Fruit fly (Drosophila melanogaster) whole organism, embryonic: ENCODE results near the gene Dup99B.

Source experiments
- Bdp1 ChIP-seq: fragments of 200-800 bp; sonication (Bioruptor generic); optimal IDR thresholded peaks from 3 replicates; lab custom pipeline; 2016; ENCODE audit warnings: missing biosample characterization, missing genetic modification characterization
- BtbVII ChIP-seq: fragments of 200-800 bp; sonication (Bioruptor generic); optimal IDR thresholded peaks from 3 replicates; lab custom pipeline; 2017; ENCODE audit warnings: missing biosample characterization, mild to moderate bottlenecking, missing genetic modification characterization
- CG10979 ChIP-seq: fragments of 200-800 bp; sonication (Bioruptor generic); optimal IDR thresholded peaks from 2 replicates; lab custom pipeline; 2018; ENCODE audit warnings: missing biosample characterization, mild to moderate bottlenecking, missing genetic modification characterization, moderate library complexity
- CG11247 ChIP-seq: fragments of 200-800 bp; sonication (Bioruptor generic); IDR thresholded peaks from 2 replicates; pipeline ENCODE4 v1.3.6; 2022; ENCODE audit warnings: missing biosample characterization, missing genetic modification characterization
- CG11398 ChIP-seq: fragments of 200-800 bp; sonication (Bioruptor generic); optimal IDR thresholded peaks from 2 replicates; lab custom pipeline; 2016; ENCODE audit warnings: missing biosample characterization, missing genetic modification characterization
- CG11504 ChIP-seq: fragments of 200-800 bp; sonication (Bioruptor generic); optimal IDR thresholded peaks from 3 replicates; lab custom pipeline; 2019; ENCODE audit warnings: missing biosample characterization, mild to moderate bottlenecking, missing genetic modification characterization, moderate library complexity
- CG12942 ChIP-seq: fragments of 200-800 bp; sonication (Bioruptor generic); optimal IDR thresholded peaks from 3 replicates; lab custom pipeline; 2016; ENCODE audit warnings: missing biosample characterization, missing genetic modification characterization
- CG15514 ChIP-seq: fragments of 200-800 bp; sonication (Bioruptor generic); optimal IDR thresholded peaks from 3 replicates; lab custom pipeline; 2017; ENCODE audit warnings: missing biosample characterization, missing genetic modification characterization, mild to moderate bottlenecking, moderate library complexity, missing genetic modification reagents
- CG17612 ChIP-seq: fragments of 200-800 bp; sonication (Bioruptor generic); IDR thresholded peaks from 2 replicates; pipeline ENCODE4 v1.3.6; 2022; ENCODE audit warnings: missing biosample characterization, missing genetic modification characterization
- CG1832 ChIP-seq: fragments of 200-800 bp; sonication (Bioruptor generic); optimal IDR thresholded peaks from 2 replicates; lab custom pipeline; 2017; ENCODE audit warnings: missing biosample characterization, mild to moderate bottlenecking, missing genetic modification characterization, inconsistent platforms
- CG18599 ChIP-seq: fragments of 200-800 bp; sonication (Bioruptor generic); optimal IDR thresholded peaks from 3 replicates; lab custom pipeline; 2017; ENCODE audit warnings: missing biosample characterization, missing genetic modification characterization, mild to moderate bottlenecking, moderate library complexity, missing genetic modification reagents
- CG2116 ChIP-seq: fragments of 200-800 bp; sonication (Bioruptor generic); optimal IDR thresholded peaks from 3 replicates; lab custom pipeline; 2018; ENCODE audit warnings: missing biosample characterization, mild to moderate bottlenecking, missing genetic modification characterization
- CG31388 ChIP-seq: fragments of 200-800 bp; sonication (Bioruptor generic); optimal IDR thresholded peaks from 2 replicates; lab custom pipeline; 2016; ENCODE audit warnings: missing biosample characterization, missing genetic modification characterization
- CG3163 ChIP-seq: fragments of 200-800 bp; sonication (Bioruptor generic); optimal IDR thresholded peaks from 3 replicates; lab custom pipeline; 2016; ENCODE audit warnings: missing biosample characterization, missing genetic modification characterization
- CG3281 ChIP-seq: fragments of 200-800 bp; sonication (Bioruptor generic); optimal IDR thresholded peaks from 3 replicates; lab custom pipeline; 2017; ENCODE audit warnings: missing biosample characterization, mild to moderate bottlenecking, missing genetic modification characterization
- CG3847 ChIP-seq: fragments of 200-800 bp; sonication (Bioruptor generic); IDR thresholded peaks from 2 replicates; pipeline ENCODE4 v1.3.6; 2022; ENCODE audit warnings: missing biosample characterization, missing genetic modification characterization
- CG4730 ChIP-seq: fragments of 200-800 bp; sonication (Bioruptor generic); IDR thresholded peaks from 2 replicates; pipeline ENCODE4 v1.3.6; 2022; ENCODE audit warnings: missing biosample characterization, missing genetic modification characterization
- CG6272 ChIP-seq: fragments of 200-800 bp; sonication (Bioruptor generic); IDR thresholded peaks from 2 replicates; pipeline ENCODE4 v1.3.6; 2022; ENCODE audit warnings: missing biosample characterization, missing genetic modification characterization
- CG6654 ChIP-seq: fragments of 200-800 bp; sonication (Bioruptor generic); optimal IDR thresholded peaks from 2 replicates; lab custom pipeline; 2017; ENCODE audit warnings: missing biosample characterization, mild to moderate bottlenecking, missing genetic modification characterization
- CG6854 ChIP-seq: fragments of 200-800 bp; sonication (Bioruptor generic); optimal IDR thresholded peaks from 3 replicates; lab custom pipeline; 2017; ENCODE audit warnings: missing biosample characterization, mild to moderate bottlenecking, missing genetic modification characterization
- CG7271 ChIP-seq: fragments of 200-800 bp; sonication (Bioruptor generic); optimal IDR thresholded peaks from 2 replicates; lab custom pipeline; 2018; ENCODE audit warnings: missing biosample characterization, mild to moderate bottlenecking, missing genetic modification characterization, moderate library complexity
- CG9817 ChIP-seq: fragments of 200-800 bp; sonication (Bioruptor generic); optimal IDR thresholded peaks from 2 replicates; lab custom pipeline; 2018; ENCODE audit warnings: missing biosample characterization, mild to moderate bottlenecking, missing genetic modification characterization, moderate library complexity
- CG9876 ChIP-seq: fragments of 200-800 bp; sonication (Bioruptor generic); optimal IDR thresholded peaks from 2 replicates; lab custom pipeline; 2016; ENCODE audit warnings: missing biosample characterization, missing genetic modification characterization
- CkIIα-i1 ChIP-seq: fragments of 200-800 bp; sonication (Bioruptor generic); IDR thresholded peaks from 2 replicates; pipeline ENCODE4 v1.3.6; 2022; ENCODE audit warnings: missing biosample characterization, missing genetic modification characterization
- Dbx ChIP-seq: fragments of 200-800 bp; sonication (Bioruptor generic); IDR thresholded peaks from 3 replicates; pipeline ENCODE4 v1.3.6; 2022; ENCODE audit warnings: missing biosample characterization, missing genetic modification characterization
- Dek ChIP-seq: fragments of 200-800 bp; sonication (Bioruptor generic); optimal IDR thresholded peaks from 3 replicates; lab custom pipeline; 2019; ENCODE audit warnings: missing biosample characterization, mild to moderate bottlenecking, missing genetic modification characterization, moderate library complexity
- Dfd ChIP-seq, 2 experiments: fragments of >200 bp; optimal IDR thresholded peaks; 2 replicates each; lab custom pipeline; 2017; ENCODE audit warnings: missing biosample characterization in 2 of 2, missing genetic modification characterization in 2 of 2
- HLH3B ChIP-seq: fragments of 200-800 bp; sonication (Bioruptor generic); IDR thresholded peaks from 2 replicates; pipeline ENCODE4 v1.3.6; 2022; ENCODE audit warnings: missing biosample characterization, missing genetic modification characterization
- HmgD ChIP-seq: fragments of 200-800 bp; sonication (Bioruptor generic); optimal IDR thresholded peaks from 3 replicates; lab custom pipeline; 2016; ENCODE audit warnings: missing biosample characterization, missing genetic modification characterization
- Jarid2 ChIP-seq: fragments of 200-800 bp; sonication (Bioruptor generic); optimal IDR thresholded peaks from 3 replicates; lab custom pipeline; 2017; ENCODE audit warnings: mild to moderate bottlenecking, missing biosample characterization, missing genetic modification reagents, missing genetic modification characterization
- Lhr ChIP-seq: fragments of 200-800 bp; sonication (Bioruptor generic); optimal IDR thresholded peaks from 3 replicates; lab custom pipeline; 2017; ENCODE audit warnings: mild to moderate bottlenecking, missing biosample characterization, missing genetic modification reagents, missing genetic modification characterization
- MTF-1 ChIP-seq: fragments of 200-800 bp; sonication (Bioruptor generic); optimal IDR thresholded peaks from 2 replicates; lab custom pipeline; 2018; ENCODE audit warnings: missing biosample characterization, mild to moderate bottlenecking, missing genetic modification characterization, borderline replicate concordance
- Rfx ChIP-seq: fragments of 200-800 bp; sonication (Bioruptor generic); IDR thresholded peaks from 2 replicates; pipeline ENCODE4 v1.3.6; 2022; ENCODE audit warnings: missing biosample characterization, missing genetic modification characterization
- chinmo ChIP-seq: fragments of 200-800 bp; sonication (Bioruptor generic); IDR thresholded peaks from 4 replicates; pipeline ENCODE4 v1.3.6; 2022; ENCODE audit warnings: missing biosample characterization, missing genetic modification characterization; ENCODE audit not compliant: partially characterized antibody
- danr ChIP-seq: fragments of 200-800 bp; sonication (Bioruptor generic); IDR thresholded peaks from 2 replicates; pipeline ENCODE4 v1.3.6; 2022; ENCODE audit warnings: missing biosample characterization, missing genetic modification characterization
- dm ChIP-seq: fragments of 200-800 bp; sonication (Bioruptor generic); optimal IDR thresholded peaks from 3 replicates; lab custom pipeline; 2016; ENCODE audit warnings: missing biosample characterization, missing genetic modification characterization
- fd102C ChIP-seq: fragments of 200-800 bp; sonication (Bioruptor generic); optimal IDR thresholded peaks from 2 replicates; lab custom pipeline; 2018; ENCODE audit warnings: missing biosample characterization, mild to moderate bottlenecking, missing genetic modification characterization, moderate library complexity
- gem ChIP-seq: fragments of 200-800 bp; sonication (Bioruptor generic); optimal IDR thresholded peaks from 2 replicates; lab custom pipeline; 2019; ENCODE audit warnings: missing biosample characterization, mild to moderate bottlenecking, missing genetic modification characterization, moderate library complexity
- hbn ChIP-seq: fragments of 200-800 bp; sonication (Bioruptor generic); IDR thresholded peaks from 2 replicates; pipeline ENCODE4 v1.3.6; 2022; ENCODE audit warnings: missing biosample characterization, missing genetic modification characterization; ENCODE audit not compliant: partially characterized antibody
- jigr1 ChIP-seq: fragments of 200-800 bp; sonication (Bioruptor generic); IDR thresholded peaks from 3 replicates; pipeline ENCODE4 v1.3.6; 2022; ENCODE audit warnings: missing biosample characterization, missing genetic modification characterization
- ken ChIP-seq: fragments of 200-800 bp; sonication (Bioruptor generic); IDR thresholded peaks from 3 replicates; pipeline ENCODE4 v1.3.6; 2022; ENCODE audit warnings: missing biosample characterization, missing genetic modification characterization
- klu ChIP-seq: fragments of 200-800 bp; sonication (Bioruptor generic); IDR thresholded peaks from 2 replicates; pipeline ENCODE4 v1.3.6; 2022; ENCODE audit warnings: missing biosample characterization, missing genetic modification characterization
- luna ChIP-seq: fragments of 200-800 bp; sonication (Bioruptor generic); optimal IDR thresholded peaks from 2 replicates; lab custom pipeline; 2016; ENCODE audit warnings: missing biosample characterization, missing genetic modification characterization
- nmo ChIP-seq: fragments of 200-800 bp; sonication (Bioruptor generic); optimal IDR thresholded peaks from 2 replicates; lab custom pipeline; 2018; ENCODE audit warnings: missing biosample characterization, mild to moderate bottlenecking, missing genetic modification characterization, moderate library complexity
- pan ChIP-seq, 4 experiments: fragments of >200 bp in 3 of 4; fragments of 200-800 bp in 1 of 4; sonication (Bioruptor generic) in 1 of 4; optimal IDR thresholded peaks in 3 of 4; IDR thresholded peaks in 1 of 4; 2 replicates each; pipeline versions ENCODE4 v1.3.6 to Lab custom; 2017 to 2022; ENCODE audit warnings: missing biosample characterization in 2 of 4, missing genetic modification characterization in 2 of 4, mixed read lengths in 1 of 4
- pb ChIP-seq: fragments of 200-800 bp; sonication (Bioruptor generic); optimal IDR thresholded peaks from 3 replicates; lab custom pipeline; 2016; ENCODE audit warnings: missing biosample characterization, missing genetic modification characterization
- phol ChIP-seq: fragments of 200-800 bp; sonication (Bioruptor generic); optimal IDR thresholded peaks from 3 replicates; lab custom pipeline; 2018; ENCODE audit warnings: missing biosample characterization, mild to moderate bottlenecking, missing genetic modification characterization, moderate library complexity
- psq ChIP-seq: fragments of 200-800 bp; sonication (Bioruptor generic); optimal IDR thresholded peaks from 2 replicates; lab custom pipeline; 2017; ENCODE audit warnings: missing biosample characterization, missing genetic modification characterization
- vnd ChIP-seq: fragments of 200-800 bp; sonication (Bioruptor generic); IDR thresholded peaks from 3 replicates; pipeline ENCODE4 v1.3.6; 2022; ENCODE audit warnings: missing biosample characterization, missing genetic modification characterization; ENCODE audit not compliant: partially characterized antibody

Gene Dup99B

dm6 chr3R:29675333-29675732, 39.8 kb downstream of the Dup99B start, which contains the start of the genes Bub3 and Cap-D2 (continued):
- TF ChIP-seq CG1832 (GFP tag; lab: Kevin White, UChicago) = no peak
- TF ChIP-seq CG4730 (GFP tag; lab: Robert Waterston, UW) = peak; percentile 8; the same call in 1 of the 2 replicates
- TF ChIP-seq vnd (GFP tag; lab: Robert Waterston, UW) = peak; percentile 82
- peak; percentile 57 for TF ChIP-seq CG12942 (GFP tag; lab: Kevin White, UChicago)
- TF ChIP-seq CG17612 = no peak
- TF ChIP-seq Jarid2 = no peak
- peak; percentile 75 for TF ChIP-seq CG9817
- peak; percentile 15 for TF ChIP-seq Dek (tag; lab: Kevin White, UChicago)
- TF ChIP-seq chinmo (GFP tag; lab: Robert Waterston, UW) = no peak
- peak; percentile 64 for TF ChIP-seq CG31388 (GFP tag; lab: Kevin White, UChicago)
- TF ChIP-seq CG6854 = no peak
- no peak for TF ChIP-seq psq (GFP tag; lab: Kevin White, UChicago)
- peak; percentile 12 for TF ChIP-seq CG6654 (GFP tag; lab: Kevin White, UChicago)
- TF ChIP-seq Bdp1 (GFP tag; lab: Kevin White, UChicago) = peak; percentile 58
- no peak for TF ChIP-seq jigr1 (GFP tag; lab: Robert Waterston, UW)
- TF ChIP-seq hbn (GFP tag; lab: Robert Waterston, UW) = peak; percentile 85
- peak; percentile 20 for TF ChIP-seq luna (GFP tag; lab: Kevin White, UChicago)
- 0 out of 2 replicates have a peak, but pooled peaks have one; percentile 21 for TF ChIP-seq CG11247 (GFP tag; lab: Robert Waterston, UW)
- peak; percentile 75 for TF ChIP-seq nmo (GFP tag; lab: Kevin White, UChicago)
- TF ChIP-seq HLH3B (GFP tag; lab: Robert Waterston, UW) = peak; percentile 67
- peak; percentile 84 for TF ChIP-seq Dbx (GFP tag; lab: Robert Waterston, UW)
- peak; percentile 37 for TF ChIP-seq dm
- TF ChIP-seq pan (optimal IDR thresholded peaks at IDR 0.05; lab: Kevin White, UChicago) = no peak
- TF ChIP-seq pan (GFP tag; optimal IDR thresholded peaks at IDR 0.05 in 1 of 2, IDR thresholded peaks at IDR 0.05 in 1 of 2) = peak in 1 of 2 experiments; percentile 63
- TF ChIP-seq CG6272 (GFP tag; lab: Robert Waterston, UW) = peak; percentile 43; the same call in 1 of the 2 replicates
- peak; percentile 67 for TF ChIP-seq CG10979
- no peak for TF ChIP-seq gem
- TF ChIP-seq klu (GFP tag; lab: Robert Waterston, UW) = no peak; the same call in 1 of the 2 replicates
- TF ChIP-seq fd102C (GFP tag; lab: Kevin White, UChicago) = no peak
- TF ChIP-seq CG3281 = no peak
- TF ChIP-seq Lhr (GFP tag; lab: Kevin White, UChicago) = peak; percentile 59
- TF ChIP-seq danr (GFP tag; lab: Robert Waterston, UW) = 0 out of 2 replicates have a peak, but pooled peaks have one; percentile 12
- TF ChIP-seq phol (tag; lab: Kevin White, UChicago) = peak; percentile 83
- peak; percentile 58 for TF ChIP-seq Rfx (GFP tag; lab: Robert Waterston, UW)
- TF ChIP-seq CkIIα-i1 (GFP tag; lab: Robert Waterston, UW) = no peak
- peak; percentile 56 for TF ChIP-seq CG9876 (GFP tag; lab: Kevin White, UChicago)
- peak; percentile 60 for TF ChIP-seq CG18599 (GFP tag; lab: Kevin White, UChicago)
- TF ChIP-seq CG3163 (GFP tag; lab: Kevin White, UChicago) = peak; percentile 44
- peak; percentile 75 for TF ChIP-seq CG3847
- peak; percentile 39 for TF ChIP-seq CG7271 (tag; lab: Kevin White, UChicago)
- TF ChIP-seq CG11504 = no peak
- TF ChIP-seq CG15514 = peak; percentile 53
- peak; percentile 61 for TF ChIP-seq CG11398 (GFP tag; lab: Kevin White, UChicago)
- TF ChIP-seq CG2116 (GFP tag; lab: Kevin White, UChicago) = peak; percentile 76
- no peak for TF ChIP-seq HmgD (GFP tag; lab: Kevin White, UChicago)
- TF ChIP-seq MTF-1 (GFP tag; lab: Kevin White, UChicago) = no peak
- no peak for TF ChIP-seq BtbVII
- TF ChIP-seq pb (GFP tag; lab: Kevin White, UChicago) = peak; percentile 28
- TF ChIP-seq Dfd (GFP tag; optimal IDR thresholded peaks at IDR 0.05; lab: Kevin White, UChicago) = no peak
- peak; percentile 67; the same call in 2 of the 3 replicates for TF ChIP-seq ken (GFP tag; lab: Robert Waterston, UW)
